Worm (Caenorhabditis elegans): ENCODE data around the gene Y59H11AR.3.

Y59H11AR.3 gene

DNA sequence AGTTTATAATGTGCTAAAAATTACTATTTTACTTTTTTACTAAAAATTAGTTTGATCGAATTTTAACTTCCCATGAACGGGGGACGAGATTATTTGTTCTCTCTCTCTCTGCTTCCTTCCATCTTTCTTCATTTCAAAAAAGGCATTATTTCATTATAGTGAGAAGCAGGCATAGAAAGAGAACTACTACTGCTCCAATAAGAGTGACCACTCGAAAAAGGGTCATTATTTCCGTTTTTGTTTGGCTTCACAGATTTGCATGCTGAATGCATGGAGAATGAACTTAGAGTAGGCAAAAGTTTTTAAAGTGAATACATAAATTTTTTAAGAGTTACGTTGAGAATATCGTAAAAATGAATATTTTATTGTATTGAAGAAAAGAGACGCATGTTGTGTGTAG lies 24.5 kb downstream of the Y59H11AR.3 start:
- no peak for TF ChIP-seq fkh-3 (tag; optimal IDR thresholded peaks at IDR 0.05)
- no peak for TF ChIP-seq nhr-179 (tag; optimal IDR thresholded peaks at IDR 0.05)
- TF ChIP-seq mcd-1 (GFP tag; IDR thresholded peaks at IDR 0.05): no peak
- TF ChIP-seq F10E7.11 (tag; optimal IDR thresholded peaks at IDR 0.05): no peak
- no peak for TF ChIP-seq athp-1 (tag; optimal IDR thresholded peaks at IDR 0.05)
- no peak for TF ChIP-seq nhr-120 (GFP tag; IDR thresholded peaks at IDR 0.05)

DNA sequence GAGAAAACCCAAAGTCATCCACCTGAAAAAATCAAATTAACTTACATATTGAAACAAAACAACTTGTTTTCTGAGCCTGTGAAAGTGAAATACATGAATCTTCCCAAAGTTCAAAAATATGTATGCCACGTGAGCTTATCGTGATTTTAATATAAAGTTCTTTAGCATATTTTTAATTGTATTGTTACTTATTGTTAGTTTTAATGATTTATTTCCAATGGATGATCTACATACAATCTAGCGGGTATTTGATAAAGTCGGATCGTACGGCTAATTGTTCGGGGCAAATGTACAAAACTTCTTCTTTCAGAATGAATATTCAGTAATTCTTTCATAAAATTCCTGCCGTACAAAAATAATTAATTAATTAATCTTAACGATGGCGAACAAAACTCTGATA lies 25.0 kb downstream of the Y59H11AR.3 start, which contains the start of gene Y59H11AM.4:
TSS of gene Y59H11AM.4 (minus strand) at position 101 of the 400 bp plus-strand sequence.
- no peak for TF ChIP-seq egl-44 (GFP tag; IDR thresholded peaks at IDR 0.05)

DNA sequence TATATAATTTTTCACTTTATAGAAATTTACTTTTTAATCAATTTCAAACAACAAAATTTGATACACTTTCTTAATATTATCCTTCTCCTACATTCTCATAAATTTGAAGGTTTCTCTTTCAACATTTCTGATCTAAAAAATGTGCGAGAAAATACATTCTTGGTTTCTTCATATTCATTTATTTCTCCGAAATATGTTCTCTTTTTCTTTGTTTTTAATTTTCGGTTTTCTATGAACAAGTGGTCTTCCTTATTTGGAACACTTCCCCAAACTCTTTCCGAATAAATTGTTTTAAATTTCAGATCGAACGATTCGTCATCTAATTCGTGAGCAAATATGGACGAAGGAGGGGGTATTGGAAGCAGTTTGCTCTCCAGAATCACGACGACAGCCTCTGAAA lies 36.1 kb downstream of the Y59H11AR.3 start, which contains the start of gene npr-22:
TSS of gene npr-22 (plus strand) at position 301 of the 400 bp plus-strand sequence.
- TF ChIP-seq atf-7 (tag; optimal IDR thresholded peaks at IDR 0.05) (no peak), nhr-120 (GFP tag; IDR thresholded peaks at IDR 0.05) (no peak), cebp-1 (GFP tag; IDR thresholded peaks at IDR 0.05) (no peak), cebp-1 (tag; optimal IDR thresholded peaks at IDR 0.05) (no peak), ztf-25 (GFP tag; IDR thresholded peaks at IDR 0.05) (no peak), hsf-1 (GFP tag; IDR thresholded peaks at IDR 0.05) (no peak), snpc-1.1 (tag; optimal IDR thresholded peaks at IDR 0.05; ENCODE audit: insufficient read depth) (no peak), hmg-20 (GFP tag; IDR thresholded peaks at IDR 0.05) (no peak), madf-8 (GFP tag; conservative IDR thresholded peaks at IDR 0.05) (no peak), pbrm-1 (GFP tag; IDR thresholded peaks at IDR 0.05) (no peak), xnd-1 (tag; optimal IDR thresholded peaks at IDR 0.05) (no peak), F39B2.1 (GFP tag; IDR thresholded peaks at IDR 0.05) (no peak), B0261.1 (tag; optimal IDR thresholded peaks at IDR 0.05) (no peak), madf-3 (GFP tag; IDR thresholded peaks at IDR 0.05) (no peak), mcd-1 (GFP tag; IDR thresholded peaks at IDR 0.05) (no peak), Y95B8A.8 (GFP tag; IDR thresholded peaks at IDR 0.05) (no peak)
